Worm (Caenorhabditis elegans) whole organism, L4/young adult: ENCODE results near the gene F32D8.15.

Experiments used
- W03F9.2 ChIP-seq: fragments of 150-350 bp; optimal IDR thresholded peaks from 2 replicates; lab custom pipeline; 2014; ENCODE audit warnings: missing biosample characterization, missing genetic modification characterization
- dao-5 ChIP-seq: sonication (generic microtip); optimal IDR thresholded peaks from 2 replicates; lab custom pipeline; 2016; ENCODE audit warnings: missing genotype, missing genetic modification characterization, moderate library complexity, missing compliant biosample characterization
- him-1 ChIP-seq: sonication (generic microtip); optimal IDR thresholded peaks from 2 replicates; lab custom pipeline; 2016; ENCODE audit warnings: missing genotype, missing genetic modification reagents, missing genetic modification characterization, missing compliant biosample characterization

ce11 chrV:10856901-10857637 lies 46.8 kb upstream of the F32D8.15 start:
- TF ChIP-seq W03F9.2: no peak
- no peak for TF ChIP-seq him-1 (tag; lab: Kevin White, UChicago)
- TF ChIP-seq dao-5 (tag; lab: Kevin White, UChicago): no peak
